Worm (Caenorhabditis elegans) whole organism, L1 larva: ENCODE data around the gene egl-4.
A peak's percentile ranks its signal among the peaks of the same experiment; 100 is the strongest.

Experiments
- aly-2 ChIP-seq: fragments of 150-350 bp; optimal IDR thresholded peaks from 2 replicates; lab custom pipeline; 2014; ENCODE audit warnings: missing biosample characterization, missing genetic modification characterization
- ama-1 ChIP-seq: fragments of 150-350 bp; optimal IDR thresholded peaks from 2 replicates; lab custom pipeline; 2014
- ceh-63 ChIP-seq: fragments of 200-800 bp; sonication (Bioruptor generic); optimal IDR thresholded peaks from 2 replicates; lab custom pipeline; 2018; ENCODE audit warnings: mild to moderate bottlenecking, missing genetic modification characterization, missing compliant biosample characterization
- ceh-82 ChIP-seq, 3 experiments: fragments of 150-350 bp in 1 of 3; sonication (generic microtip) in 2 of 3; optimal IDR thresholded peaks; 2 replicates each; lab custom pipeline; 2014 to 2017; ENCODE audit warnings: missing biosample characterization in 3 of 3, missing genetic modification characterization in 3 of 3
- dpl-1 ChIP-seq, 3 experiments: fragments of 150-350 bp in 2 of 3; sonication (generic microtip) in 1 of 3; optimal IDR thresholded peaks; 2 replicates each; lab custom pipeline; 2014 to 2017; ENCODE audit warnings: missing biosample characterization in 3 of 3, missing genetic modification characterization in 3 of 3, missing genetic modification reagents in 3 of 3
- efl-1 ChIP-seq, 4 experiments: fragments of 150-350 bp; optimal IDR thresholded peaks in 3 of 4; peaks in 1 of 4; 1 replicate in 1 of 4; 2 replicates in 3 of 4; lab custom pipeline; 2014; ENCODE audit warnings: missing biosample characterization in 2 of 4, missing genetic modification characterization in 2 of 4, missing genetic modification reagents in 2 of 4
- efl-3 ChIP-seq: fragments of 200-800 bp; sonication (Bioruptor generic); optimal IDR thresholded peaks from 2 replicates; lab custom pipeline; 2018; ENCODE audit warnings: mild to moderate bottlenecking, missing genetic modification characterization, missing compliant biosample characterization
- egl-27 ChIP-seq, 2 experiments: fragments of 150-350 bp in 1 of 2; sonication (generic microtip); optimal IDR thresholded peaks; 3 replicates each; lab custom pipeline; 2017 to 2018; ENCODE audit warnings: missing biosample characterization in 2 of 2, missing genetic modification characterization in 2 of 2, missing genetic modification reagents in 2 of 2
- elt-2 ChIP-seq: sonication (generic microtip); optimal IDR thresholded peaks from 2 replicates; lab custom pipeline; 2016; ENCODE audit warnings: missing genetic modification characterization, mild to moderate bottlenecking, inconsistent platforms, missing compliant biosample characterization, missing genetic modification reagents
- grh-1 ChIP-seq: fragments of 200-800 bp; sonication (Bioruptor generic); IDR thresholded peaks from 2 replicates; pipeline ENCODE4 v1.3.6; 2022; ENCODE audit warnings: missing genetic modification reagents, missing genetic modification characterization, missing compliant biosample characterization
- irx-1 ChIP-seq: sonication (generic microtip); optimal IDR thresholded peaks from 2 replicates; lab custom pipeline; 2016; ENCODE audit warnings: missing genetic modification characterization, missing compliant biosample characterization
- lin-13 ChIP-seq: fragments of 150-350 bp; optimal IDR thresholded peaks from 2 replicates; lab custom pipeline; 2014; ENCODE audit warnings: missing biosample characterization, missing genetic modification reagents, missing genetic modification characterization
- lin-14 ChIP-seq: fragments of 200-800 bp; sonication (Bioruptor generic); optimal IDR thresholded peaks from 2 replicates; lab custom pipeline; 2018; ENCODE audit warnings: mild to moderate bottlenecking, missing genetic modification characterization, moderate library complexity, missing compliant biosample characterization
- lin-39 ChIP-seq: fragments of 150-350 bp; optimal IDR thresholded peaks from 2 replicates; lab custom pipeline; 2014; ENCODE audit warnings: missing biosample characterization, missing genetic modification reagents, missing genetic modification characterization
- lir-3 ChIP-seq: sonication (generic microtip); optimal IDR thresholded peaks from 2 replicates; lab custom pipeline; 2016; ENCODE audit warnings: mild to moderate bottlenecking, missing genetic modification characterization, moderate library complexity, missing compliant biosample characterization; ENCODE audit not compliant: poor library complexity
- mab-9 ChIP-seq: fragments of 200-800 bp; sonication (Bioruptor generic); IDR thresholded peaks from 2 replicates; pipeline ENCODE4 v1.3.6; 2022; ENCODE audit warnings: missing genetic modification reagents, missing genetic modification characterization, missing compliant biosample characterization
- nhr-19 ChIP-seq: fragments of 200-800 bp; sonication (Bioruptor generic); conservative IDR thresholded peaks from 2 replicates; pipeline ENCODE4 v1.3.6; 2022; ENCODE audit warnings: missing genetic modification characterization, missing compliant biosample characterization
- nhr-20 ChIP-seq: sonication (generic microtip); optimal IDR thresholded peaks from 2 replicates; lab custom pipeline; 2016; ENCODE audit warnings: mild to moderate bottlenecking, missing genetic modification characterization, missing compliant biosample characterization
- nhr-28 ChIP-seq: fragments of 150-350 bp; optimal IDR thresholded peaks from 2 replicates; lab custom pipeline; 2014; ENCODE audit warnings: missing biosample characterization, missing genetic modification characterization
- nhr-47 ChIP-seq: sonication (generic microtip); optimal IDR thresholded peaks from 2 replicates; lab custom pipeline; 2016; ENCODE audit warnings: mild to moderate bottlenecking, missing genetic modification characterization, moderate library complexity, missing compliant biosample characterization
- nhr-71 ChIP-seq: sonication (generic microtip); optimal IDR thresholded peaks from 2 replicates; lab custom pipeline; 2016; ENCODE audit warnings: mild to moderate bottlenecking, missing genetic modification characterization, moderate library complexity, missing compliant biosample characterization
- pax-3 ChIP-seq: fragments of 200-800 bp; sonication (Bioruptor generic); optimal IDR thresholded peaks from 2 replicates; lab custom pipeline; 2018; ENCODE audit warnings: mild to moderate bottlenecking, missing genetic modification characterization, moderate library complexity, missing compliant biosample characterization
- pqm-1 ChIP-seq: sonication (generic microtip); optimal IDR thresholded peaks from 3 replicates; lab custom pipeline; 2017; ENCODE audit warnings: missing biosample characterization, missing genetic modification characterization
- rnt-1 ChIP-seq: sonication (generic microtip); optimal IDR thresholded peaks from 2 replicates; lab custom pipeline; 2016; ENCODE audit warnings: mild to moderate bottlenecking, missing genetic modification characterization, moderate library complexity, missing compliant biosample characterization
- snpc-4 ChIP-seq: fragments of 150-350 bp; optimal IDR thresholded peaks from 2 replicates; lab custom pipeline; 2014; ENCODE audit warnings: missing biosample characterization, missing genetic modification characterization
- sptf-1 ChIP-seq: fragments of 150-350 bp; optimal IDR thresholded peaks from 2 replicates; lab custom pipeline; 2014; ENCODE audit warnings: missing biosample characterization, missing genetic modification characterization
- swsn-7 ChIP-seq: sonication (generic microtip); optimal IDR thresholded peaks from 2 replicates; lab custom pipeline; 2016; ENCODE audit warnings: missing genetic modification characterization, missing compliant biosample characterization
- unc-30 ChIP-seq: sonication (generic microtip); optimal IDR thresholded peaks from 2 replicates; lab custom pipeline; 2017; ENCODE audit warnings: missing biosample characterization, missing genetic modification characterization
- unc-62 ChIP-seq: fragments of 150-350 bp; optimal IDR thresholded peaks from 2 replicates; lab custom pipeline; 2014; ENCODE audit warnings: missing biosample characterization, missing genetic modification reagents, missing genetic modification characterization
- xbp-1 ChIP-seq: sonication (generic microtip); optimal IDR thresholded peaks from 2 replicates; lab custom pipeline; 2016; ENCODE audit warnings: missing genetic modification characterization, missing compliant biosample characterization
- zip-4 ChIP-seq: fragments of 200-800 bp; sonication (Bioruptor generic); optimal IDR thresholded peaks from 2 replicates; lab custom pipeline; 2018; ENCODE audit warnings: mild to moderate bottlenecking, missing genetic modification characterization, moderate library complexity, missing compliant biosample characterization
- ztf-11 ChIP-seq, 2 experiments: sonication (generic microtip); optimal IDR thresholded peaks; 2 replicates each; lab custom pipeline; 2016 to 2017; ENCODE audit warnings: missing genetic modification characterization in 2 of 2, missing biosample characterization in 1 of 2, missing compliant biosample characterization in 1 of 2

The egl-4 gene

ce11 chrIV:1814764-1815518 is 32.9 kb upstream of the egl-4 start, which contains the start of gene snn-1:
TSS of gene snn-1 (minus strand) at chrIV:1815118.
- TF ChIP-seq nhr-20 (tag; lab: Kevin White, UChicago) (no peak), ceh-63 (no peak), ceh-82 (tag; optimal IDR thresholded peaks at IDR 0.05; lab: Kevin White, UChicago) (peak in 1 of 3 experiments; percentile 43), nhr-47 (no peak), lin-39 (tag; lab: Kevin White, UChicago) (no peak), efl-1 (optimal IDR thresholded peaks at IDR 0.05; lab: Kevin White, UChicago) (no peak), efl-1 (GFP tag; optimal IDR thresholded peaks at IDR 0.05 in 1 of 2; lab: Kevin White, UChicago) (peak in 1 of 2 experiments; percentile 35), lin-14 (GFP tag; lab: Kevin White, UChicago) (peak; percentile 63)
- TF ChIP-seq, all 84 proteins: peak for 3

ce11 chrIV:1816238-1816637 is 31.6 kb upstream of the egl-4 start:
- TF ChIP-seq xbp-1 (tag; lab: Kevin White, UChicago) (no peak), lin-14 (GFP tag; lab: Kevin White, UChicago) (peak; percentile 25)

DNA sequence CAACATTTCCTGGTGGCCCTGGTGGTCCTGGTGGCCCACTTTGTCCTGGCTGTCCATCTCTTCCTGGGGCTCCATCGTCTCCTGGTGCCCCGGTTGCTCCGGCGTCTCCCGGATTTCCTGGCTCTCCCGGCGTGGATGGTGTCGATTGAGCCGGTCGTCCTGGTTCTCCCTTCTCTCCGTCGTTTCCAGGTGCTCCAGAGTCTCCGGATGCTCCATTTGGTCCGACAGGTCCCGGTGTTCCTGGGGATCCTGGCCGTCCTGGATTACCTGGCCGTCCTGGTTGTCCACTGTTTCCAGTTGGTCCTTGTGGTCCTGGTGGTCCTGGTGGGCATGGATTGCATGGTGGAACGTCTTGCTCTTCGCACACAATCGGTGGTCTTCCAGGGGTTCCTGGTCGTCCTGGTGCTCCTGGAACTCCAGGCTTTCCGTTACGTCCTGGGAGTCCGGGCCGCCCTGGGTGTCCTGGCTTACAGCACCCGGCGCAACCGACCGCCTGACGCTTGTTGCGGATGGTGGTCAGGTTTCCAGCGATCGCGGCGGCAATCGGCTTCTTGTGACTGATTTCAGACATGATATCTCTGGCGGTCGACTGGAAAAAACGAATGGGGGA is 29.3 kb upstream of the egl-4 start:
- TF ChIP-seq nhr-71 (tag; lab: Kevin White, UChicago), result no peak
- TF ChIP-seq snpc-4 (tag; lab: Kevin White, UChicago), result no peak
- TF ChIP-seq ceh-63, result no peak
- no peak for TF ChIP-seq aly-2
- TF ChIP-seq egl-27 (tag; optimal IDR thresholded peaks at IDR 0.05; lab: Kevin White, UChicago), result no peak
- no peak for TF ChIP-seq efl-1 (optimal IDR thresholded peaks at IDR 0.05; lab: Kevin White, UChicago)
- no peak for TF ChIP-seq efl-1 (GFP tag; optimal IDR thresholded peaks at IDR 0.05 in 1 of 2; lab: Kevin White, UChicago)
- TF ChIP-seq mab-9 (GFP tag; lab: Robert Waterston, UW), result no peak
- TF ChIP-seq elt-2, result no peak
- no peak for TF ChIP-seq unc-62 (GFP tag; lab: Kevin White, UChicago)
- no peak for TF ChIP-seq nhr-28 (tag; lab: Kevin White, UChicago)

ce11 chrIV:1820153-1820552 is 27.7 kb upstream of the egl-4 start, which contains the start of gene col-109:
TSS of gene col-109 (minus strand) at chrIV:1820253.
- TF ChIP-seq lir-3 (tag; lab: Kevin White, UChicago), result no peak

- TF ChIP-seq unc-30 (tag; lab: Kevin White, UChicago) (no peak), pax-3 (tag; lab: Kevin White, UChicago) (no peak), grh-1 (no peak), swsn-7 (no peak), lin-13 (GFP tag; lab: Kevin White, UChicago) (no peak), rnt-1 (tag; lab: Kevin White, UChicago) (no peak), pqm-1 (no peak), ztf-11 (tag; optimal IDR thresholded peaks at IDR 0.05; lab: Kevin White, UChicago) (no peak), irx-1 (tag; lab: Kevin White, UChicago) (no peak), lir-3 (tag; lab: Kevin White, UChicago) (no peak), nhr-71 (tag; lab: Kevin White, UChicago) (no peak), nhr-19 (no peak), efl-3 (no peak), sptf-1 (tag; lab: Kevin White, UChicago) (no peak), dpl-1 (GFP tag; optimal IDR thresholded peaks at IDR 0.05; lab: Kevin White, UChicago) (no peak), ama-1 (lab: Kevin White, UChicago) (no peak), lin-14 (GFP tag; lab: Kevin White, UChicago) (no peak), zip-4 (GFP tag; lab: Kevin White, UChicago) (no peak), xbp-1 (tag; lab: Kevin White, UChicago) (no peak)
These were observed 26.3 kb upstream of the egl-4 start, which contains the start of gene Y38C1BA.4 for ce11 chrIV:1821550-1821949. TSS of gene Y38C1BA.4 (plus strand) at chrIV:1821850.
